Fruit fly (Drosophila melanogaster) whole organism: ENCODE results near the gene CG32536.

Experiments used
- CG8478 ChIP-seq: fragments of >200 bp; optimal IDR thresholded peaks from 2 replicates; lab custom pipeline; 2018; ENCODE audit warnings: inconsistent platforms
- EcR ChIP-seq, 2 experiments: fragments of >200 bp; optimal IDR thresholded peaks; 2 replicates each; lab custom pipeline; 2017; ENCODE audit warnings: missing biosample characterization in 2 of 2, missing genetic modification characterization in 2 of 2, missing genetic modification reagents in 2 of 2
- pan ChIP-seq: fragments of >200 bp; optimal IDR thresholded peaks from 2 replicates; lab custom pipeline; 2017

DNA sequence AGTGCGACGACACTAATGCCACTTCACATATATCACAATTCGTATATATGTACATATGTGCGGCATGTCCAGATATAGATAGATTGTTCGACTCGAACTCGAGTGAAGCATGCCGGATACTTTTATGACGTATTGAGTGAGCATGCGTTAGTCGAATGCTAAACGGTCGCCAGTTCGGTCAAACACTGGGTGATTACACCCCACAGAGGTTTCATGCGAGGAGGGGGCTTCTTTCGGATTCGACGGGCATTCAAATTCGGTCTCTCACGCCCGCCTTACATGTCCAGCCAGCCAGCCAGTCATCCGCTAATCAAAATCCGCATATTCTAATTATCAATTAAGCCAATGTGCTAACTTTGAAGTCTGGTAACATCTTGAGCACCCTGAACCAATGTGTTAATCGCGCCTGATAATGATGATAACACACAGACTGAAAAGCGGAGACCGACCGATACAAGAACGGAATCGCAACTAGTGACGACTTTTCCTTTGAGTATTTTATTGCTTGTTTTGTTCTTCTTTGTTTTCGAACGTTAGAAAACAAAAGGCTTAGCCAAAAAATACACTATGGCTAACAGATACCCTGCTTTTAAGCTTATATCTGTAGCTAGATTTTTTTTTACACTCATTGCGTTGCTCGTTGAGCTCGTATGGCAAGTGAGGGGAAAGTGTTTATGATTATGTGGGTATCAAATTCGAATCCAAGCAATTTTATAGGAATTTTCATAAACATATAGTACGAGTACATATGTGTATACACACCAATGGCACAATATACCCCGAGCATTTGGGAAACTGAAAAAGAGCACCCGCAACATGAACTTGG is 15.3 kb upstream of the CG32536 start:
- no peak for TF ChIP-seq EcR (GFP tag; optimal IDR thresholded peaks at IDR 0.05; lab: Kevin White, UChicago)
- no peak for TF ChIP-seq CG8478 (lab: Kevin White, UChicago)
- TF ChIP-seq pan (lab: Kevin White, UChicago), result no peak
